Worm (Caenorhabditis elegans) whole organism, young adult: ENCODE measurements around the gene F36A4.4.

Experiments used
- B0035.1 ChIP-seq: sonication (generic microtip); optimal IDR thresholded peaks from 2 replicates; lab custom pipeline; 2016; ENCODE audit warnings: missing genetic modification characterization, mild to moderate bottlenecking, missing compliant biosample characterization, missing genotype, missing genetic modification reagents
- B0336.3 ChIP-seq: fragments of 200-800 bp; sonication (Bioruptor generic); IDR thresholded peaks from 2 replicates; pipeline ENCODE4 v1.3.6; 2022; ENCODE audit warnings: missing genetic modification characterization, missing compliant biosample characterization
- F23B12.7 ChIP-seq: sonication (generic microtip); optimal IDR thresholded peaks from 2 replicates; lab custom pipeline; 2017; ENCODE audit warnings: missing genetic modification characterization, mild to moderate bottlenecking, missing compliant biosample characterization, antibody characterized with exemption, moderate library complexity; ENCODE audit not compliant: insufficient read depth
- F33H1.4 ChIP-seq: fragments of 200-800 bp; sonication (Bioruptor generic); IDR thresholded peaks from 2 replicates; pipeline ENCODE4 v1.3.6; 2022; ENCODE audit warnings: missing genetic modification reagents, missing genetic modification characterization, missing compliant biosample characterization
- F39B2.1 ChIP-seq: fragments of 200-800 bp; sonication (Bioruptor generic); IDR thresholded peaks from 2 replicates; pipeline ENCODE4 v1.3.6; 2022; ENCODE audit warnings: missing genetic modification reagents, missing genetic modification characterization, missing compliant biosample characterization
- F52B5.7 ChIP-seq: sonication (generic microtip); optimal IDR thresholded peaks from 2 replicates; lab custom pipeline; 2016; ENCODE audit warnings: mild to moderate bottlenecking, missing genetic modification characterization, missing compliant biosample characterization
- K11D2.4 ChIP-seq: fragments of 200-800 bp; sonication (Bioruptor generic); IDR thresholded peaks from 2 replicates; pipeline ENCODE4 v1.3.6; 2022; ENCODE audit warnings: missing genetic modification reagents, missing genetic modification characterization, missing compliant biosample characterization
- T26A5.8 ChIP-seq: sonication (generic microtip); optimal IDR thresholded peaks from 2 replicates; lab custom pipeline; 2016; ENCODE audit warnings: missing genetic modification characterization, missing compliant biosample characterization
- Y67H2A.10 ChIP-seq: fragments of 200-800 bp; sonication (Bioruptor generic); conservative IDR thresholded peaks from 2 replicates; pipeline ENCODE4 v1.3.6; 2022; ENCODE audit warnings: missing genetic modification reagents, missing genetic modification characterization, missing compliant biosample characterization
- aptf-2 ChIP-seq: fragments of 200-800 bp; sonication (Bioruptor generic); conservative IDR thresholded peaks from 2 replicates; pipeline ENCODE4 v1.3.6; 2022; ENCODE audit warnings: missing genetic modification reagents, missing genetic modification characterization, missing compliant biosample characterization
- ccch-3 ChIP-seq: fragments of 200-800 bp; sonication (Bioruptor generic); optimal IDR thresholded peaks from 2 replicates; lab custom pipeline; 2018; ENCODE audit warnings: mild to moderate bottlenecking, missing genetic modification characterization, missing compliant biosample characterization
- cebp-1 ChIP-seq, 2 experiments: fragments of 200-800 bp in 1 of 2; sonication (Bioruptor generic) in 1 of 2; sonication (generic microtip) in 1 of 2; IDR thresholded peaks in 1 of 2; optimal IDR thresholded peaks in 1 of 2; 2 replicates each; pipeline versions ENCODE4 v1.3.6 to Lab custom; 2017 to 2022; ENCODE audit warnings: missing compliant biosample characterization in 2 of 2, missing genetic modification characterization in 2 of 2, mild to moderate bottlenecking in 1 of 2, missing genetic modification reagents in 1 of 2, moderate library complexity in 1 of 2
- ceh-27 ChIP-seq: fragments of 200-800 bp; sonication (Bioruptor generic); optimal IDR thresholded peaks from 2 replicates; lab custom pipeline; 2018; ENCODE audit warnings: mild to moderate bottlenecking, missing genetic modification characterization, moderate library complexity, missing compliant biosample characterization
- dox-1 ChIP-seq: fragments of 200-800 bp; sonication (Bioruptor generic); IDR thresholded peaks from 2 replicates; pipeline ENCODE4 v1.3.6; 2022; ENCODE audit warnings: missing genetic modification reagents, missing genetic modification characterization, missing compliant biosample characterization
- dpl-1 ChIP-seq: fragments of 150-350 bp; optimal IDR thresholded peaks from 2 replicates; lab custom pipeline; 2014; ENCODE audit warnings: missing biosample characterization, missing genetic modification reagents, missing genetic modification characterization
- efl-1 ChIP-seq: fragments of 150-350 bp; optimal IDR thresholded peaks from 2 replicates; lab custom pipeline; 2014; ENCODE audit warnings: missing biosample characterization, missing genetic modification reagents, missing genetic modification characterization
- egl-18 ChIP-seq: fragments of 200-800 bp; sonication (Bioruptor generic); IDR thresholded peaks from 2 replicates; pipeline ENCODE4 v1.3.6; 2022; ENCODE audit warnings: missing genetic modification reagents, missing genetic modification characterization, missing compliant biosample characterization
- hmg-1.2 ChIP-seq: fragments of 200-800 bp; sonication (Bioruptor generic); IDR thresholded peaks from 2 replicates; pipeline ENCODE4 v1.3.6; 2022; ENCODE audit warnings: missing genetic modification reagents, missing genetic modification characterization, missing compliant biosample characterization
- let-526 ChIP-seq: fragments of 200-800 bp; sonication (Bioruptor generic); IDR thresholded peaks from 2 replicates; pipeline ENCODE4 v1.3.6; 2022; ENCODE audit warnings: missing genetic modification reagents, missing genetic modification characterization, missing compliant biosample characterization
- lin-35 ChIP-seq, 3 experiments: fragments of 150-350 bp in 2 of 3; sonication (generic microtip) in 1 of 3; optimal IDR thresholded peaks; 2 replicates each; lab custom pipeline; 2014 to 2018; ENCODE audit warnings: missing biosample characterization in 3 of 3, missing genetic modification characterization in 3 of 3, missing genetic modification reagents in 3 of 3
- lin-54 ChIP-seq: fragments of 200-800 bp; sonication (Bioruptor generic); optimal IDR thresholded peaks from 2 replicates; lab custom pipeline; 2018; ENCODE audit warnings: mild to moderate bottlenecking, missing genetic modification characterization, missing compliant biosample characterization
- lsl-1 ChIP-seq: fragments of 200-800 bp; sonication (Bioruptor generic); optimal IDR thresholded peaks from 2 replicates; lab custom pipeline; 2018; ENCODE audit warnings: mild to moderate bottlenecking, missing genetic modification characterization, moderate library complexity, missing compliant biosample characterization
- lsy-27 ChIP-seq: sonication (generic microtip); optimal IDR thresholded peaks from 2 replicates; lab custom pipeline; 2017; ENCODE audit warnings: missing genetic modification characterization, mild to moderate bottlenecking, missing compliant biosample characterization, antibody characterized with exemption, missing genotype, borderline replicate concordance; ENCODE audit not compliant: insufficient read depth
- madf-6 ChIP-seq: fragments of 200-800 bp; sonication (Bioruptor generic); IDR thresholded peaks from 2 replicates; pipeline ENCODE4 v1.3.6; 2022; ENCODE audit warnings: missing genetic modification reagents, missing genetic modification characterization, missing compliant biosample characterization
- nhr-179 ChIP-seq: sonication (generic microtip); optimal IDR thresholded peaks from 2 replicates; lab custom pipeline; 2016; ENCODE audit warnings: mild to moderate bottlenecking, missing genetic modification characterization, missing compliant biosample characterization
- nhr-27 ChIP-seq: fragments of 200-800 bp; sonication (Bioruptor generic); optimal IDR thresholded peaks from 2 replicates; lab custom pipeline; 2018; ENCODE audit warnings: mild to moderate bottlenecking, missing genetic modification characterization, moderate library complexity, missing compliant biosample characterization
- nhr-80 ChIP-seq: sonication (generic microtip); optimal IDR thresholded peaks from 2 replicates; lab custom pipeline; 2016; ENCODE audit warnings: missing genetic modification characterization, missing compliant biosample characterization
- pha-4 ChIP-seq: fragments of 150-350 bp; sonication (generic microtip); optimal IDR thresholded peaks from 2 replicates; lab custom pipeline; 2014; ENCODE audit warnings: missing biosample characterization, missing genetic modification reagents, missing genetic modification characterization
- rec-8 ChIP-seq, 2 experiments: sonication (generic microtip); optimal IDR thresholded peaks; 2 replicates each; lab custom pipeline; 2016; ENCODE audit warnings: mild to moderate bottlenecking in 2 of 2, missing genetic modification characterization in 2 of 2, missing genetic modification reagents in 2 of 2, missing genotype in 2 of 2, missing biosample characterization in 1 of 2, missing compliant biosample characterization in 1 of 2, moderate library complexity in 1 of 2
- repo-1 ChIP-seq: sonication (generic microtip); optimal IDR thresholded peaks from 2 replicates; lab custom pipeline; 2017; ENCODE audit warnings: mild to moderate bottlenecking, missing genetic modification characterization, missing compliant biosample characterization
- rpc-1 ChIP-seq, 2 experiments: fragments of 150-350 bp in 1 of 2; sonication (generic microtip) in 1 of 2; optimal IDR thresholded peaks; 2 replicates each; lab custom pipeline; 2014 to 2018; ENCODE audit warnings: missing biosample characterization in 1 of 2, missing genetic modification characterization in 1 of 2, missing genetic modification reagents in 1 of 2, missing genotype in 1 of 2
- snpc-4 ChIP-seq, 5 experiments: fragments of 150-350 bp in 1 of 5; sonication (generic microtip) in 4 of 5; optimal IDR thresholded peaks; 2 replicates each; lab custom pipeline; 2014 to 2018; ENCODE audit warnings: missing genetic modification characterization in 5 of 5, missing biosample characterization in 3 of 5, antibody characterized with exemption in 2 of 5, mild to moderate bottlenecking in 2 of 5, missing compliant biosample characterization in 2 of 5, missing genotype in 2 of 5, moderate library complexity in 2 of 5, missing genetic modification reagents in 1 of 5
- somi-1 ChIP-seq: fragments of 200-800 bp; sonication (Bioruptor generic); optimal IDR thresholded peaks from 2 replicates; lab custom pipeline; 2018; ENCODE audit warnings: mild to moderate bottlenecking, missing genetic modification characterization, missing compliant biosample characterization
- unc-130 ChIP-seq: sonication (generic microtip); optimal IDR thresholded peaks from 2 replicates; lab custom pipeline; 2016; ENCODE audit warnings: missing genetic modification reagents, missing genetic modification characterization, missing compliant biosample characterization
- unc-62 ChIP-seq: fragments of 150-350 bp; optimal IDR thresholded peaks from 2 replicates; lab custom pipeline; 2014; ENCODE audit warnings: missing biosample characterization, missing genetic modification reagents, missing genetic modification characterization
- ztf-22 ChIP-seq: fragments of 200-800 bp; sonication (Bioruptor generic); optimal IDR thresholded peaks from 2 replicates; lab custom pipeline; 2018; ENCODE audit warnings: mild to moderate bottlenecking, missing genetic modification characterization, moderate library complexity, missing compliant biosample characterization
- ztf-26 ChIP-seq: sonication (generic microtip); optimal IDR thresholded peaks from 2 replicates; lab custom pipeline; 2017; ENCODE audit warnings: missing genetic modification characterization, missing compliant biosample characterization
- ztf-28 ChIP-seq: fragments of 200-800 bp; sonication (Bioruptor generic); IDR thresholded peaks from 2 replicates; pipeline ENCODE4 v1.3.6; 2022; ENCODE audit warnings: missing genetic modification reagents, missing genetic modification characterization, missing compliant biosample characterization
- ztf-3 ChIP-seq: fragments of 200-800 bp; sonication (Bioruptor generic); optimal IDR thresholded peaks from 2 replicates; lab custom pipeline; 2018; ENCODE audit warnings: mild to moderate bottlenecking, missing genetic modification characterization, missing compliant biosample characterization

Gene F36A4.4

DNA sequence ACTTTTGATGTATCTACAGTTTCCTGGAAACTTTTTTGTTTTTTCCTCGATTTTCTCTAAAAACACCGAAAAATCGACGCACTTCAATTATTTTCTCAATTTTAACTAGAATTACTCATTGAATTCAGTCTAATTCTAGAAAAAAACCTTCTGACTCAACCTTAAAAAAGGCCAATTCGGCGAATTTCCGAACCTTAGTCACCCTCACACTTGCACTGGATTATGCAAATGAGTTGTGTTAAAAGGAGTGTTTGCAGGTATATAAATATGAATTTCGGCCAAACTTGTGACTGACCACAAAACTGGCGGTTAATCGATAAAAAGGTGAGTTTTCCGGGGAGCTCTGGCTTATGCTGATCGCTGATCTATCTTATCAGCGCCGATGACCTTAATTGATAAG lies 20.9 kb upstream of the F36A4.4 start, which contains the start of gene ttr-20 (continued):
- no peak for TF ChIP-seq lsl-1 (GFP tag; lab: Kevin White, UChicago)
- no peak for TF ChIP-seq K11D2.4 (GFP tag; lab: Robert Waterston, UW)
- no peak for TF ChIP-seq madf-6 (GFP tag; lab: Robert Waterston, UW)
- TF ChIP-seq B0336.3 (GFP tag; lab: Robert Waterston, UW): no peak
- no peak for TF ChIP-seq somi-1 (GFP tag; lab: Kevin White, UChicago)
- no peak for TF ChIP-seq T26A5.8
- TF ChIP-seq rpc-1 (optimal IDR thresholded peaks at IDR 0.05; lab: Kevin White, UChicago): no peak
- TF ChIP-seq rpc-1 (tag; optimal IDR thresholded peaks at IDR 0.05; lab: Kevin White, UChicago): no peak

DNA sequence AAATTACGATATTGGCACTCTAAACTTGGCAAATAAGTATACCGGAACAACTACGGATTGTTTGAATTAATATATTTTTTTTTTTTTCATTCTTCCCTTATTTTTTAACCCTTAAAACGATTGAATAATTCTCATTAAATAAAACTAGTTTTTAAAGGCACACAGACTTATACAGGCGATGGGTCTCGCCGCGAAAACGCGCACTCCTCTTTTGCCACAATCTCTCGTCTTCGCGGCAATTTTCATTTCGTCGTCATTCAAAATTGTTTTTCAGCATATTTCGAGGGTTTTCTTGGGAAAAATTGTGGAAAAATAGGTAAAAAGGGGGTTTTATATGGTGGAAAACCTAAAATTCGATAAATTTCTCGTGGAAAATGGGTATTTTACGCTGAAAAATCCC lies 20.1 kb upstream of the F36A4.4 start:
- TF ChIP-seq nhr-80 (no peak), lsy-27 (tag; lab: Kevin White, UChicago) (no peak), B0035.1 (no peak), madf-6 (GFP tag; lab: Robert Waterston, UW) (peak; percentile 67), dox-1 (GFP tag; lab: Robert Waterston, UW) (peak; percentile 76), lin-54 (GFP tag; lab: Kevin White, UChicago) (peak; percentile 38), F23B12.7 (peak; percentile 20), ztf-22 (GFP tag; lab: Kevin White, UChicago) (no peak), hmg-1.2 (peak; percentile 92), aptf-2 (GFP tag; lab: Robert Waterston, UW) (no peak), ceh-27 (GFP tag; lab: Kevin White, UChicago) (no peak), nhr-27 (tag; lab: Kevin White, UChicago) (no peak), lsl-1 (GFP tag; lab: Kevin White, UChicago) (peak; percentile 54), efl-1 (GFP tag; lab: Kevin White, UChicago) (peak; percentile 71), snpc-4 (GFP tag; optimal IDR thresholded peaks at IDR 0.05; lab: Kevin White, UChicago) (no peak), snpc-4 (tag; optimal IDR thresholded peaks at IDR 0.05; lab: Kevin White, UChicago) (peak in 1 of 4 experiments; percentile 48), dpl-1 (peak; percentile 32), ztf-26 (tag; lab: Kevin White, UChicago) (no peak), nhr-179 (tag; lab: Kevin White, UChicago) (no peak), ccch-3 (GFP tag; lab: Kevin White, UChicago) (no peak), pha-4 (tag; lab: Kevin White, UChicago) (no peak), lin-35 (GFP tag; optimal IDR thresholded peaks at IDR 0.05; lab: Kevin White, UChicago) (peak in 1 of 3 experiments; percentile 60), unc-130 (GFP tag; lab: Kevin White, UChicago) (no peak), let-526 (GFP tag; lab: Robert Waterston, UW) (no peak), F33H1.4 (GFP tag; lab: Robert Waterston, UW) (peak; percentile 90)

- TF ChIP-seq ztf-28 (GFP tag; lab: Robert Waterston, UW) (no peak), egl-18 (no peak), ztf-3 (GFP tag; lab: Kevin White, UChicago) (no peak), F52B5.7 (no peak), F39B2.1 (GFP tag; lab: Robert Waterston, UW) (no peak), Y67H2A.10 (no peak), rec-8 (tag; optimal IDR thresholded peaks at IDR 0.05; lab: Kevin White, UChicago) (no peak), lsl-1 (GFP tag; lab: Kevin White, UChicago) (peak; percentile 2), repo-1 (tag; lab: Kevin White, UChicago) (no peak), unc-62 (GFP tag; lab: Kevin White, UChicago) (no peak), cebp-1 (GFP tag; IDR thresholded peaks at IDR 0.05; lab: Robert Waterston, UW) (no peak), cebp-1 (tag; optimal IDR thresholded peaks at IDR 0.05; lab: Kevin White, UChicago) (peak; percentile 72)
Observed at ce11 chrIV:4247770-4248169, 19.6 kb upstream of the F36A4.4 start, which contains the start of gene ama-1. Gene ama-1 (plus strand): TSS chrIV:4248070.
